Fruit fly (Drosophila melanogaster): Measurements from ENCODE around the gene sws.

DNA sequence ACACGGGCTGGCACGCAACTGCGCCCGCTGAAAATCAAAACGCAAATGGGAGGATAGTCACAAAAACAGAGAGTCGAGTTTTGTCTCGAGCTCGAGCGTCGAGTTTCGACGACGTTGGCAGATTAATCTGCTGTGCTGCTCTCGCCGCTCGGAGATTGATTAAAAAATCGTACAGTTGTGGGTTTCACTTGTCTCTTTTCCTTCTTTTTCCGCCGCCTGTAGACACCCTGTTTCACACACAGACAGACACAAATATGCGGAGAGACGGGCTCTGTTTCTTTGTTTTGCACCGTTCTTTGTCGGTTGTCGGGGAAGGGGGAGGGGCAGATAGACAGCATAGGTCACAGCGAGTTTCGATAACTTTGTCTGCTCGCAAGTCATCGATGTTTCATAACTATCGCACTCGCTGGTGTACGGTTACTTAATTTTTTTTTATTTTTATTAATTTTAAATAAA, 21.1 kb downstream of the sws start, which contains the start of gene orion:
- TF ChIP-seq Sox14 (GFP tag; optimal IDR thresholded peaks at IDR 0.05) (peak; percentile 92), pdm3 (GFP tag; optimal IDR thresholded peaks at IDR 0.05) (no peak), CG9139 (GFP tag; optimal IDR thresholded peaks at IDR 0.05) (peak; percentile 88), esn (GFP tag; optimal IDR thresholded peaks at IDR 0.05) (peak; percentile 34), OdsH (GFP tag; optimal IDR thresholded peaks at IDR 0.05) (no peak), salr (GFP tag; optimal IDR thresholded peaks at IDR 0.05) (peak in 1 of 2 experiments; percentile 58), CG31627 (GFP tag; optimal IDR thresholded peaks at IDR 0.05) (no peak), CG6792 (GFP tag; optimal IDR thresholded peaks at IDR 0.05) (peak; percentile 4), vri (GFP tag; optimal IDR thresholded peaks at IDR 0.05) (peak; percentile 25), Sox102F (GFP tag; optimal IDR thresholded peaks at IDR 0.05) (no peak)
